Worm (Caenorhabditis elegans): Measurements from ENCODE around the gene dgk-2.

DNA sequence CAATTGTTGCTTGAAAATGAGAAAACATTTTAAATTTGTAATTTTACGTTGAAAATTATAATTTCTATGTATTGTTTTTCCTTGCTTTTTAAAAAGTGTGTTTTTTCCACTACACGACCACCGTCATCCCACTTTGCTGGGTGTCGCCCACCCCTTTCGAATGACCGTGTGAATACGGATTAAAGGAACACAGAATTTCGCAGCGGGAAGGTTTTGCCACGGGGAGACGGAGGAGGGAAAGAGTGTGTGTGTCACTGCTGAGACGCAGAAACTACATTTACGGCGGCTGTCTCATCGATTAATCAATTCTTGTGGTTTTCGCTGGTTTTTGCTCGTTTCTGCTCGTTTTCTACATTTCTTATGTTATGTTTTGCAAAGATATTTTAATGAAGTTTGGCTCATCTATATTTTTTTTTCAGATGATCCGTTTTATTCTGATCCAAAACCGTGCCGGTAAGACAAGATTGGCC lies 46.3 kb downstream of the dgk-2 start, which contains the start of gene aps-2:
- TF ChIP-seq ama-1 (optimal IDR thresholded peaks at IDR 0.05) (no peak), hmg-4 (GFP tag; optimal IDR thresholded peaks at IDR 0.05) (peak; percentile 59), tra-4 (tag; optimal IDR thresholded peaks at IDR 0.05) (no peak), ets-7 (tag; optimal IDR thresholded peaks at IDR 0.05) (no peak)
